Worm (Caenorhabditis elegans) whole organism, L4 larva: ENCODE data around the gene ivns-1.
A peak's percentile ranks its signal among the peaks of the same experiment; 100 is the strongest.

Experiments used
- F10B5.3 ChIP-seq: sonication (generic microtip); optimal IDR thresholded peaks from 2 replicates; lab custom pipeline; 2016; ENCODE audit warnings: mild to moderate bottlenecking, missing genetic modification characterization, missing compliant biosample characterization
- F26F4.8 ChIP-seq: fragments of 200-800 bp; sonication (Bioruptor generic); conservative IDR thresholded peaks from 2 replicates; pipeline ENCODE4 v1.3.6; 2022; ENCODE audit warnings: missing genetic modification characterization, missing compliant biosample characterization
- T20F7.1 ChIP-seq: fragments of 200-800 bp; sonication (Bioruptor generic); optimal IDR thresholded peaks from 2 replicates; lab custom pipeline; 2018; ENCODE audit warnings: mild to moderate bottlenecking, missing genetic modification characterization, missing compliant biosample characterization
- Y48G9A.11 ChIP-seq: fragments of 200-800 bp; sonication (Bioruptor generic); IDR thresholded peaks from 2 replicates; pipeline ENCODE4 v1.3.6; 2022; ENCODE audit warnings: missing genetic modification reagents, missing genetic modification characterization, missing compliant biosample characterization
- Y75B8A.6 ChIP-seq: fragments of 200-800 bp; sonication (Bioruptor generic); IDR thresholded peaks from 2 replicates; pipeline ENCODE4 v1.3.6; 2022; ENCODE audit warnings: missing genetic modification reagents, missing genetic modification characterization, missing compliant biosample characterization
- ZK546.5 ChIP-seq, 2 experiments: sonication (generic microtip); optimal IDR thresholded peaks; 2 replicates each; lab custom pipeline; 2017; ENCODE audit warnings: missing biosample characterization in 2 of 2, missing genetic modification characterization in 2 of 2
- aha-1 ChIP-seq: fragments of 150-350 bp; peaks from one replicate; lab custom pipeline; 2014; ENCODE audit warnings: missing biosample characterization, missing genetic modification characterization
- aly-2 ChIP-seq: sonication (generic microtip); optimal IDR thresholded peaks from 2 replicates; lab custom pipeline; 2018; ENCODE audit warnings: missing biosample characterization, missing genetic modification characterization
- ceh-20 ChIP-seq: fragments of 200-800 bp; sonication (Bioruptor generic); IDR thresholded peaks from 2 replicates; pipeline ENCODE4 v1.3.6; 2022; ENCODE audit warnings: missing genetic modification reagents, missing genetic modification characterization, missing compliant biosample characterization
- ceh-32 ChIP-seq: sonication (generic microtip); optimal IDR thresholded peaks from 2 replicates; lab custom pipeline; 2016; ENCODE audit warnings: mild to moderate bottlenecking, missing genetic modification characterization, missing compliant biosample characterization; ENCODE audit not compliant: poor library complexity
- ceh-82 ChIP-seq: sonication (generic microtip); optimal IDR thresholded peaks from 2 replicates; lab custom pipeline; 2017; ENCODE audit warnings: missing biosample characterization, missing genetic modification characterization
- ctbp-1 ChIP-seq: fragments of 200-800 bp; sonication (Bioruptor generic); IDR thresholded peaks from 2 replicates; pipeline ENCODE4 v1.3.6; 2022; ENCODE audit warnings: missing genetic modification reagents, missing genetic modification characterization, missing compliant biosample characterization
- daf-19 ChIP-seq: fragments of 200-800 bp; sonication (Bioruptor generic); conservative IDR thresholded peaks from 2 replicates; pipeline ENCODE4 v1.3.6; 2022; ENCODE audit warnings: missing genetic modification characterization, missing compliant biosample characterization
- dmd-6 ChIP-seq: fragments of 200-800 bp; sonication (Bioruptor generic); IDR thresholded peaks from 2 replicates; pipeline ENCODE4 v1.3.6; 2022; ENCODE audit warnings: missing genetic modification reagents, missing genetic modification characterization, missing compliant biosample characterization
- duxl-1 ChIP-seq: sonication (generic microtip); optimal IDR thresholded peaks from 2 replicates; lab custom pipeline; 2016; ENCODE audit warnings: mild to moderate bottlenecking, missing genetic modification characterization, moderate library complexity, missing compliant biosample characterization; ENCODE audit not compliant: poor library complexity
- dve-1 ChIP-seq: sonication (generic microtip); optimal IDR thresholded peaks from 2 replicates; lab custom pipeline; 2017; ENCODE audit warnings: antibody characterized with exemption, mild to moderate bottlenecking, missing genetic modification characterization, missing compliant biosample characterization; ENCODE audit not compliant: insufficient read depth
- hif-1 ChIP-seq, 2 experiments: sonication (generic microtip); optimal IDR thresholded peaks; 2 replicates each; lab custom pipeline; 2016 to 2017; ENCODE audit warnings: missing compliant biosample characterization in 2 of 2, missing genetic modification characterization in 2 of 2, missing genetic modification reagents in 2 of 2, missing genotype in 2 of 2, mild to moderate bottlenecking in 1 of 2
- jun-1 ChIP-seq: fragments of 150-350 bp; optimal IDR thresholded peaks from 2 replicates; lab custom pipeline; 2014; ENCODE audit warnings: missing biosample characterization, missing genetic modification reagents, missing genetic modification characterization
- lim-7 ChIP-seq: fragments of 200-800 bp; sonication (Bioruptor generic); IDR thresholded peaks from 2 replicates; pipeline ENCODE4 v1.3.6; 2022; ENCODE audit warnings: missing genetic modification characterization, missing compliant biosample characterization
- lin-1 ChIP-seq: fragments of 200-800 bp; sonication (Bioruptor generic); IDR thresholded peaks from 2 replicates; pipeline ENCODE4 v1.3.6; 2022; ENCODE audit warnings: missing genetic modification reagents, missing genetic modification characterization, missing compliant biosample characterization
- lin-38 ChIP-seq: fragments of 200-800 bp; sonication (Bioruptor generic); IDR thresholded peaks from 2 replicates; pipeline ENCODE4 v1.3.6; 2022; ENCODE audit warnings: missing genetic modification reagents, missing genetic modification characterization, missing compliant biosample characterization
- lsy-2 ChIP-seq, 2 experiments: fragments of 150-350 bp in 1 of 2; sonication (generic microtip) in 1 of 2; optimal IDR thresholded peaks; 2 replicates each; lab custom pipeline; 2014 to 2017; ENCODE audit warnings: missing biosample characterization in 2 of 2, missing genetic modification characterization in 2 of 2
- madf-5 ChIP-seq, 2 experiments: fragments of 200-800 bp; sonication (Bioruptor generic); IDR thresholded peaks; 2 replicates each; pipeline ENCODE4 v1.3.6; 2022; ENCODE audit warnings: missing compliant biosample characterization in 2 of 2, missing genetic modification characterization in 2 of 2
- madf-9 ChIP-seq: fragments of 200-800 bp; sonication (Bioruptor generic); conservative IDR thresholded peaks from 2 replicates; pipeline ENCODE4 v1.3.6; 2022; ENCODE audit warnings: missing genetic modification reagents, missing genetic modification characterization, missing compliant biosample characterization
- mdt-29 ChIP-seq: fragments of 200-800 bp; sonication (Bioruptor generic); IDR thresholded peaks from 2 replicates; pipeline ENCODE4 v1.3.6; 2022; ENCODE audit warnings: missing genetic modification reagents, missing genetic modification characterization, missing compliant biosample characterization
- mep-1 ChIP-seq: fragments of 150-350 bp; sonication (generic microtip); optimal IDR thresholded peaks from 3 replicates; lab custom pipeline; 2014; ENCODE audit warnings: missing biosample characterization, missing genetic modification characterization
- mes-2 ChIP-seq: sonication (generic microtip); optimal IDR thresholded peaks from 2 replicates; lab custom pipeline; 2016; ENCODE audit warnings: missing genotype, mild to moderate bottlenecking, missing genetic modification characterization, missing compliant biosample characterization; ENCODE audit not compliant: poor library complexity, severe bottlenecking
- nhr-10 ChIP-seq: fragments of 150-350 bp; optimal IDR thresholded peaks from 2 replicates; lab custom pipeline; 2014; ENCODE audit warnings: missing biosample characterization, missing genetic modification characterization
- nhr-11 ChIP-seq: fragments of 150-350 bp; optimal IDR thresholded peaks from 2 replicates; lab custom pipeline; 2014; ENCODE audit warnings: missing biosample characterization, missing genetic modification characterization
- nhr-25 ChIP-seq: sonication (generic microtip); optimal IDR thresholded peaks from 2 replicates; lab custom pipeline; 2017; ENCODE audit warnings: missing genetic modification characterization, mild to moderate bottlenecking, missing compliant biosample characterization, antibody characterized with exemption, moderate library complexity, borderline replicate concordance; ENCODE audit not compliant: insufficient read depth
- nhr-42 ChIP-seq: fragments of 200-800 bp; sonication (Bioruptor generic); IDR thresholded peaks from 2 replicates; pipeline ENCODE4 v1.3.6; 2022; ENCODE audit warnings: missing genetic modification characterization, missing compliant biosample characterization
- nhr-48 ChIP-seq: sonication (generic microtip); optimal IDR thresholded peaks from 2 replicates; lab custom pipeline; 2016; ENCODE audit warnings: mild to moderate bottlenecking, missing genetic modification characterization, missing compliant biosample characterization
- nhr-6 ChIP-seq: fragments of 150-350 bp; optimal IDR thresholded peaks from 2 replicates; lab custom pipeline; 2014; ENCODE audit warnings: missing biosample characterization, missing genetic modification characterization
- pha-4 ChIP-seq, 2 experiments: fragments of 150-350 bp in 1 of 2; fragments of 200-800 bp in 1 of 2; sonication (Bioruptor generic) in 1 of 2; IDR thresholded peaks in 1 of 2; optimal IDR thresholded peaks in 1 of 2; 2 replicates each; pipeline versions ENCODE4 v1.3.6 to Lab custom; 2014 to 2022; ENCODE audit warnings: missing genetic modification characterization in 2 of 2, missing genetic modification reagents in 2 of 2, missing biosample characterization in 1 of 2, missing compliant biosample characterization in 1 of 2
- php-3 ChIP-seq: fragments of 200-800 bp; sonication (Bioruptor generic); IDR thresholded peaks from 2 replicates; pipeline ENCODE4 v1.3.6; 2022; ENCODE audit warnings: missing genetic modification reagents, missing genetic modification characterization, missing compliant biosample characterization
- rbr-2 ChIP-seq: sonication (generic microtip); optimal IDR thresholded peaks from 2 replicates; lab custom pipeline; 2016; ENCODE audit warnings: missing genotype, missing genetic modification characterization, missing compliant biosample characterization
- saeg-2 ChIP-seq: fragments of 200-800 bp; sonication (Bioruptor generic); IDR thresholded peaks from 2 replicates; pipeline ENCODE4 v1.3.6; 2022; ENCODE audit warnings: missing genetic modification reagents, missing genetic modification characterization, missing compliant biosample characterization
- sdz-12 ChIP-seq: fragments of 200-800 bp; sonication (Bioruptor generic); optimal IDR thresholded peaks from 2 replicates; lab custom pipeline; 2018; ENCODE audit warnings: mild to moderate bottlenecking, missing genetic modification characterization, missing compliant biosample characterization
- set-16 ChIP-seq: fragments of 200-800 bp; sonication (Bioruptor generic); IDR thresholded peaks from 2 replicates; pipeline ENCODE4 v1.3.6; 2022; ENCODE audit warnings: missing genetic modification reagents, missing genetic modification characterization, missing compliant biosample characterization
- snpc-4 ChIP-seq: fragments of 150-350 bp; optimal IDR thresholded peaks from 2 replicates; lab custom pipeline; 2014; ENCODE audit warnings: missing biosample characterization, missing genetic modification characterization
- spr-3 ChIP-seq: fragments of 200-800 bp; sonication (Bioruptor generic); optimal IDR thresholded peaks from 2 replicates; lab custom pipeline; 2018; ENCODE audit warnings: mild to moderate bottlenecking, missing genetic modification characterization, missing compliant biosample characterization
- unc-130 ChIP-seq: sonication (generic microtip); optimal IDR thresholded peaks from 2 replicates; lab custom pipeline; 2016; ENCODE audit warnings: missing genetic modification reagents, missing genetic modification characterization, missing compliant biosample characterization
- zfp-3 ChIP-seq: fragments of 200-800 bp; sonication (Bioruptor generic); conservative IDR thresholded peaks from 2 replicates; pipeline ENCODE4 v1.3.6; 2022; ENCODE audit warnings: missing genetic modification reagents, missing genetic modification characterization, missing compliant biosample characterization
- zip-2 ChIP-seq: fragments of 150-350 bp; optimal IDR thresholded peaks from 2 replicates; lab custom pipeline; 2014; ENCODE audit warnings: missing biosample characterization, missing genetic modification characterization
- ztf-7 ChIP-seq: fragments of 150-350 bp; optimal IDR thresholded peaks from 2 replicates; lab custom pipeline; 2014; ENCODE audit warnings: missing biosample characterization, missing genetic modification characterization

The ivns-1 gene

ce11 chrX:12663537-12663936 is 29.4 kb upstream of the ivns-1 start, which contains the start of gene nlp-76 (continued):
- TF ChIP-seq nhr-10 (tag; lab: Kevin White, UChicago) (no peak), nhr-42 (GFP tag; lab: Robert Waterston, UW) (no peak), aha-1 (tag; lab: Kevin White, UChicago) (peak; percentile 98), lin-38 (GFP tag; lab: Robert Waterston, UW) (0 out of 2 replicates have a peak, but pooled peaks have one; percentile 6), ztf-7 (no peak), madf-9 (no peak), lim-7 (GFP tag; lab: Robert Waterston, UW) (peak; percentile 61; the same call in 1 of the 2 replicates), spr-3 (peak; percentile 39), lsy-2 (tag; optimal IDR thresholded peaks at IDR 0.05; lab: Kevin White, UChicago) (peak in 1 of 2 experiments; percentile 37), hif-1 (tag; optimal IDR thresholded peaks at IDR 0.05; lab: Kevin White, UChicago) (no peak)

- peak; percentile 95 for TF ChIP-seq aha-1 (tag; lab: Kevin White, UChicago)
- TF ChIP-seq zfp-3: no peak
- TF ChIP-seq set-16: no peak
- TF ChIP-seq ctbp-1 (GFP tag; lab: Robert Waterston, UW): peak; percentile 21; the same call in 1 of the 2 replicates
- TF ChIP-seq nhr-25 (tag; lab: Kevin White, UChicago): peak; percentile 47
- TF ChIP-seq ceh-20: no peak
- TF ChIP-seq duxl-1 (tag; lab: Kevin White, UChicago): peak; percentile 10
- no peak for TF ChIP-seq nhr-6 (tag; lab: Kevin White, UChicago)
Observed at ce11 chrX:12663114-12663513, 29.0 kb upstream of the ivns-1 start.

ce11 chrX:12661091-12661526 is 27.0 kb upstream of the ivns-1 start:
- TF ChIP-seq nhr-6 (tag; lab: Kevin White, UChicago): peak; percentile 65
- TF ChIP-seq mes-2 (tag; lab: Kevin White, UChicago): peak; percentile 79
- peak; percentile 61 for TF ChIP-seq daf-19 (GFP tag; lab: Robert Waterston, UW)
- TF ChIP-seq lim-7 (GFP tag; lab: Robert Waterston, UW): peak; percentile 81
- TF ChIP-seq nhr-10 (tag; lab: Kevin White, UChicago): no peak
- peak; percentile 74 for TF ChIP-seq mep-1 (tag; lab: Kevin White, UChicago)
- peak; percentile 29 for TF ChIP-seq T20F7.1
- peak in 1 of 2 experiments; percentile 63 for TF ChIP-seq lsy-2 (tag; optimal IDR thresholded peaks at IDR 0.05; lab: Kevin White, UChicago)
- TF ChIP-seq Y48G9A.11 (GFP tag; lab: Robert Waterston, UW): peak; percentile 53; the same call in 1 of the 2 replicates
- TF ChIP-seq ctbp-1 (GFP tag; lab: Robert Waterston, UW): peak; percentile 83
- peak; percentile 30 for TF ChIP-seq unc-130 (GFP tag; lab: Kevin White, UChicago)
- TF ChIP-seq nhr-11: no peak
- TF ChIP-seq lin-1 (GFP tag; lab: Robert Waterston, UW): no peak; the same call in 1 of the 2 replicates
- no peak for TF ChIP-seq Y75B8A.6 (GFP tag; lab: Robert Waterston, UW)
- no peak for TF ChIP-seq snpc-4 (tag; lab: Kevin White, UChicago)
- no peak for TF ChIP-seq ZK546.5 (tag; optimal IDR thresholded peaks at IDR 0.05; lab: Kevin White, UChicago)
- no peak for TF ChIP-seq jun-1 (tag; lab: Kevin White, UChicago)
- peak in 1 of 2 experiments; percentile 75; a peak in 1 of 4 replicates for TF ChIP-seq madf-5 (GFP tag; IDR thresholded peaks at IDR 0.05; lab: Robert Waterston, UW)
- TF ChIP-seq F10B5.3: peak; percentile 78
- peak; percentile 81 for TF ChIP-seq nhr-48 (tag; lab: Kevin White, UChicago)
- TF ChIP-seq ceh-82: no peak
- TF ChIP-seq pha-4 (GFP tag; IDR thresholded peaks at IDR 0.05; lab: Robert Waterston, UW): peak; percentile 75; the same call in 1 of the 2 replicates
- no peak for TF ChIP-seq pha-4 (tag; optimal IDR thresholded peaks at IDR 0.05; lab: Kevin White, UChicago)
- no peak for TF ChIP-seq mdt-29 (GFP tag; lab: Robert Waterston, UW)
- TF ChIP-seq F26F4.8 (GFP tag; lab: Robert Waterston, UW): peak; percentile 70
- TF ChIP-seq rbr-2 (tag; lab: Kevin White, UChicago): peak; percentile 84
- TF ChIP-seq dve-1 (tag; lab: Kevin White, UChicago): peak; percentile 63
- TF ChIP-seq saeg-2 (GFP tag; lab: Robert Waterston, UW): no peak
- peak; percentile 43 for TF ChIP-seq ztf-7
- TF ChIP-seq aly-2: no peak
- no peak for TF ChIP-seq zip-2
- TF ChIP-seq duxl-1 (tag; lab: Kevin White, UChicago): peak; percentile 59
- TF ChIP-seq dmd-6 (GFP tag; lab: Robert Waterston, UW): peak; percentile 57
- no peak for TF ChIP-seq ceh-32
- peak; percentile 0 for TF ChIP-seq sdz-12
- TF ChIP-seq php-3 (GFP tag; lab: Robert Waterston, UW): peak; percentile 66; the same call in 1 of the 2 replicates
